Worm (Caenorhabditis elegans) whole organism, L3 larva: ENCODE data around the gene eri-1.

Experiments
- R02D3.7 ChIP-seq: fragments of 150-350 bp; optimal IDR thresholded peaks from 2 replicates; lab custom pipeline; 2014; ENCODE audit warnings: missing biosample characterization, missing genetic modification characterization
- ZK546.5 ChIP-seq: sonication (generic microtip); optimal IDR thresholded peaks from 2 replicates; lab custom pipeline; 2017; ENCODE audit warnings: missing biosample characterization, missing genetic modification characterization
- aly-2 ChIP-seq: fragments of 150-350 bp; optimal IDR thresholded peaks from 2 replicates; lab custom pipeline; 2014; ENCODE audit warnings: missing biosample characterization, missing genetic modification characterization
- ama-1 ChIP-seq: fragments of 150-350 bp; optimal IDR thresholded peaks from 2 replicates; lab custom pipeline; 2018
- ceh-28 ChIP-seq: fragments of 150-350 bp; optimal IDR thresholded peaks from 2 replicates; lab custom pipeline; 2014; ENCODE audit warnings: missing biosample characterization, missing genetic modification reagents, missing genetic modification characterization
- ceh-82 ChIP-seq: fragments of 150-350 bp; optimal IDR thresholded peaks from 2 replicates; lab custom pipeline; 2014; ENCODE audit warnings: missing biosample characterization, missing genetic modification characterization
- daf-12 ChIP-seq: fragments of 150-350 bp; optimal IDR thresholded peaks from 2 replicates; lab custom pipeline; 2014; ENCODE audit warnings: missing biosample characterization, missing genetic modification reagents, missing genetic modification characterization
- egl-27 ChIP-seq: sonication (generic microtip); optimal IDR thresholded peaks from 4 replicates; lab custom pipeline; 2017; ENCODE audit warnings: missing biosample characterization, missing genetic modification reagents, missing genetic modification characterization
- egl-5 ChIP-seq: fragments of 150-350 bp; optimal IDR thresholded peaks from 2 replicates; lab custom pipeline; 2017; ENCODE audit warnings: missing biosample characterization, missing genetic modification reagents, missing genetic modification characterization, inconsistent platforms
- elt-1 ChIP-seq: fragments of 150-350 bp; optimal IDR thresholded peaks from 2 replicates; lab custom pipeline; 2014; ENCODE audit warnings: missing biosample characterization, missing genetic modification characterization
- elt-2 ChIP-seq: sonication (generic microtip); optimal IDR thresholded peaks from 2 replicates; lab custom pipeline; 2016; ENCODE audit warnings: missing genetic modification reagents, mild to moderate bottlenecking, missing genetic modification characterization, missing compliant biosample characterization
- elt-3 ChIP-seq, 3 experiments: fragments of 150-350 bp in 1 of 3; sonication (generic microtip) in 2 of 3; optimal IDR thresholded peaks; 2 replicates in 2 of 3; 4 replicates in 1 of 3; lab custom pipeline; 2014 to 2017; ENCODE audit warnings: missing biosample characterization in 3 of 3, missing genetic modification characterization in 3 of 3
- eor-1 ChIP-seq, 2 experiments: fragments of 150-350 bp; optimal IDR thresholded peaks; 2 replicates each; lab custom pipeline; 2014 to 2018; ENCODE audit warnings: missing biosample characterization in 2 of 2, missing genetic modification characterization in 2 of 2
- fkh-10 ChIP-seq: sonication (generic microtip); optimal IDR thresholded peaks from 2 replicates; lab custom pipeline; 2017; ENCODE audit warnings: missing biosample characterization, missing genetic modification reagents, missing genetic modification characterization
- fkh-2 ChIP-seq: fragments of 150-350 bp; optimal IDR thresholded peaks from 2 replicates; lab custom pipeline; 2014; ENCODE audit warnings: missing biosample characterization, missing genetic modification reagents, missing genetic modification characterization
- fos-1 ChIP-seq: fragments of 150-350 bp; optimal IDR thresholded peaks from 2 replicates; lab custom pipeline; 2014; ENCODE audit warnings: missing biosample characterization, missing genetic modification characterization
- hmg-11 ChIP-seq: sonication (generic microtip); optimal IDR thresholded peaks from 2 replicates; lab custom pipeline; 2016; ENCODE audit warnings: missing genetic modification characterization, missing compliant biosample characterization
- jun-1 ChIP-seq: fragments of 150-350 bp; optimal IDR thresholded peaks from 2 replicates; lab custom pipeline; 2014; ENCODE audit warnings: missing biosample characterization, missing genetic modification reagents, missing genetic modification characterization
- lin-15B ChIP-seq: fragments of 150-350 bp; optimal IDR thresholded peaks from 2 replicates; lab custom pipeline; 2014; ENCODE audit warnings: missing biosample characterization, missing genetic modification characterization
- lin-39 ChIP-seq: fragments of 150-350 bp; optimal IDR thresholded peaks from 2 replicates; lab custom pipeline; 2018; ENCODE audit warnings: missing biosample characterization, missing genetic modification reagents, missing genetic modification characterization
- lsy-12 ChIP-seq: sonication (generic microtip); optimal IDR thresholded peaks from 2 replicates; lab custom pipeline; 2016; ENCODE audit warnings: mild to moderate bottlenecking, missing genetic modification characterization, missing compliant biosample characterization
- mml-1 ChIP-seq: fragments of 150-350 bp; sonication (generic microtip); optimal IDR thresholded peaks from 3 replicates; lab custom pipeline; 2014; ENCODE audit warnings: missing biosample characterization, missing genetic modification characterization
- nfya-1 ChIP-seq: sonication (generic microtip); optimal IDR thresholded peaks from 2 replicates; lab custom pipeline; 2017; ENCODE audit warnings: missing genetic modification characterization, mild to moderate bottlenecking, missing compliant biosample characterization, antibody characterized with exemption, moderate library complexity; ENCODE audit not compliant: insufficient read depth
- nhr-11 ChIP-seq: fragments of 150-350 bp; optimal IDR thresholded peaks from 2 replicates; lab custom pipeline; 2014; ENCODE audit warnings: missing biosample characterization, missing genetic modification characterization
- nhr-12 ChIP-seq: fragments of 150-350 bp; optimal IDR thresholded peaks from 2 replicates; lab custom pipeline; 2014; ENCODE audit warnings: missing biosample characterization, missing genetic modification characterization
- nhr-23 ChIP-seq: fragments of 150-350 bp; optimal IDR thresholded peaks from 2 replicates; lab custom pipeline; 2014; ENCODE audit warnings: missing biosample characterization, missing genetic modification reagents, missing genetic modification characterization
- nhr-237 ChIP-seq: fragments of 150-350 bp; optimal IDR thresholded peaks from 2 replicates; lab custom pipeline; 2014; ENCODE audit warnings: missing biosample characterization, missing genetic modification characterization
- nhr-25 ChIP-seq: sonication (generic microtip); optimal IDR thresholded peaks from 2 replicates; lab custom pipeline; 2017; ENCODE audit warnings: missing biosample characterization, missing genetic modification characterization
- nhr-28 ChIP-seq: fragments of 150-350 bp; optimal IDR thresholded peaks from 2 replicates; lab custom pipeline; 2014; ENCODE audit warnings: missing biosample characterization, missing genetic modification characterization
- nhr-43 ChIP-seq: sonication (generic microtip); optimal IDR thresholded peaks from 2 replicates; lab custom pipeline; 2016; ENCODE audit warnings: mild to moderate bottlenecking, missing genetic modification characterization, missing compliant biosample characterization; ENCODE audit not compliant: poor library complexity, severe bottlenecking
- nhr-67 ChIP-seq: fragments of 150-350 bp; optimal IDR thresholded peaks from 2 replicates; lab custom pipeline; 2014; ENCODE audit warnings: missing biosample characterization, missing genetic modification characterization
- nhr-76 ChIP-seq: fragments of 150-350 bp; sonication (generic microtip); optimal IDR thresholded peaks from 5 replicates; lab custom pipeline; 2014; ENCODE audit warnings: missing biosample characterization, missing genetic modification characterization
- nhr-77 ChIP-seq: fragments of 150-350 bp; optimal IDR thresholded peaks from 2 replicates; lab custom pipeline; 2014; ENCODE audit warnings: missing biosample characterization, missing genetic modification characterization
- pha-4 ChIP-seq: fragments of 150-350 bp; optimal IDR thresholded peaks from 2 replicates; lab custom pipeline; 2014; ENCODE audit warnings: missing biosample characterization, missing genetic modification reagents, missing genetic modification characterization
- pqm-1 ChIP-seq: fragments of 150-350 bp; optimal IDR thresholded peaks from 2 replicates; lab custom pipeline; 2017; ENCODE audit warnings: missing biosample characterization, missing genetic modification characterization, inconsistent platforms
- sea-2 ChIP-seq: fragments of 150-350 bp; sonication (generic microtip); optimal IDR thresholded peaks from 4 replicates; lab custom pipeline; 2014; ENCODE audit warnings: missing biosample characterization, missing genetic modification reagents, missing genetic modification characterization
- skn-1 ChIP-seq: fragments of 150-350 bp; optimal IDR thresholded peaks from 2 replicates; lab custom pipeline; 2014; ENCODE audit warnings: missing biosample characterization, missing genetic modification characterization
- snpc-4 ChIP-seq: fragments of 150-350 bp; optimal IDR thresholded peaks from 2 replicates; lab custom pipeline; 2014; ENCODE audit warnings: missing biosample characterization, missing genetic modification characterization
- tbx-2 ChIP-seq: sonication (generic microtip); optimal IDR thresholded peaks from 2 replicates; lab custom pipeline; 2016; ENCODE audit warnings: mild to moderate bottlenecking, missing genetic modification characterization, missing compliant biosample characterization
- unc-62 ChIP-seq: fragments of 150-350 bp; sonication (generic microtip); optimal IDR thresholded peaks from 4 replicates; lab custom pipeline; 2014; ENCODE audit warnings: missing biosample characterization, missing genetic modification reagents, missing genetic modification characterization
- zag-1 ChIP-seq: fragments of 150-350 bp; optimal IDR thresholded peaks from 2 replicates; lab custom pipeline; 2014; ENCODE audit warnings: missing biosample characterization, missing genetic modification characterization
- ztf-11 ChIP-seq: fragments of 150-350 bp; optimal IDR thresholded peaks from 2 replicates; lab custom pipeline; 2014; ENCODE audit warnings: missing biosample characterization, missing genetic modification characterization
- ztf-4 ChIP-seq: fragments of 150-350 bp; optimal IDR thresholded peaks from 2 replicates; lab custom pipeline; 2014; ENCODE audit warnings: missing biosample characterization, missing genetic modification characterization

Gene eri-1

ce11 chrIV:393409-393930 lies 26.3 kb downstream of the eri-1 start, which contains the start of the genes T07A9.15 and nog-1 (continued):
- TF ChIP-seq snpc-4 (peak; percentile 41), pqm-1 (tag; lab: Kevin White, UChicago) (peak; percentile 12)

ce11 chrIV:390279-390678 lies 29.5 kb downstream of the eri-1 start, which contains the start of the genes ears-2 and uncp-18:
ears-2 (minus strand) TSS chrIV:390468.
uncp-18 (plus strand) TSS chrIV:390560.
- no peak for TF ChIP-seq fkh-2
- TF ChIP-seq lsy-12, result peak; percentile 86
- no peak for TF ChIP-seq ZK546.5
- TF ChIP-seq elt-3 (tag; optimal IDR thresholded peaks at IDR 0.05; lab: Kevin White, UChicago), result no peak
- peak; percentile 83 for TF ChIP-seq tbx-2
- peak; percentile 92 for TF ChIP-seq nhr-23 (tag; lab: Kevin White, UChicago)
- no peak for TF ChIP-seq nhr-12 (tag; lab: Kevin White, UChicago)
- TF ChIP-seq zag-1 (tag; lab: Kevin White, UChicago), result peak; percentile 48
- peak; percentile 73 for TF ChIP-seq elt-2
- TF ChIP-seq jun-1, result peak; percentile 70
- TF ChIP-seq ceh-28 (tag; lab: Kevin White, UChicago), result peak; percentile 86
- peak; percentile 34 for TF ChIP-seq elt-1 (tag; lab: Kevin White, UChicago)
- TF ChIP-seq sea-2 (GFP tag; lab: Kevin White, UChicago), result no peak
- no peak for TF ChIP-seq aly-2 (tag; lab: Kevin White, UChicago)
- peak; percentile 72 for TF ChIP-seq nhr-25
- peak; percentile 77 for TF ChIP-seq snpc-4
- TF ChIP-seq nhr-237 (tag; lab: Kevin White, UChicago), result no peak
- peak; percentile 91 for TF ChIP-seq R02D3.7 (tag; lab: Kevin White, UChicago)
- TF ChIP-seq egl-27 (tag; lab: Kevin White, UChicago), result no peak
- TF ChIP-seq lin-39 (tag; lab: Kevin White, UChicago), result peak; percentile 88
- TF ChIP-seq pha-4 (tag; lab: Kevin White, UChicago), result peak; percentile 89
- peak; percentile 80 for TF ChIP-seq nfya-1 (tag; lab: Kevin White, UChicago)
- no peak for TF ChIP-seq unc-62 (GFP tag; lab: Kevin White, UChicago)
- TF ChIP-seq nhr-67 (tag; lab: Kevin White, UChicago), result peak; percentile 42
- no peak for TF ChIP-seq ztf-11
- TF ChIP-seq pqm-1 (tag; lab: Kevin White, UChicago), result peak; percentile 4
- peak; percentile 27 for TF ChIP-seq ama-1 (lab: Kevin White, UChicago)
- TF ChIP-seq nhr-43 (tag; lab: Kevin White, UChicago), result peak; percentile 97
- TF ChIP-seq nhr-28, result no peak
- peak; percentile 96 for TF ChIP-seq hmg-11 (tag; lab: Kevin White, UChicago)
- TF ChIP-seq nhr-77, result peak; percentile 48
- TF ChIP-seq egl-5 (tag; lab: Kevin White, UChicago), result peak; percentile 76
- TF ChIP-seq ceh-82 (tag; lab: Kevin White, UChicago), result peak; percentile 88
- TF ChIP-seq daf-12 (tag; lab: Kevin White, UChicago), result no peak
- TF ChIP-seq lin-15B (tag; lab: Kevin White, UChicago), result peak; percentile 79
- TF ChIP-seq nhr-76 (tag; lab: Kevin White, UChicago), result peak; percentile 32
- peak; percentile 50 for TF ChIP-seq fkh-10 (GFP tag; lab: Kevin White, UChicago)
- no peak for TF ChIP-seq mml-1 (tag; lab: Kevin White, UChicago)
- TF ChIP-seq fos-1 (tag; lab: Kevin White, UChicago), result no peak
- no peak for TF ChIP-seq eor-1 (tag; optimal IDR thresholded peaks at IDR 0.05; lab: Kevin White, UChicago)
- peak; percentile 77 for TF ChIP-seq skn-1 (tag; lab: Kevin White, UChicago)

- TF ChIP-seq nhr-11 (tag; lab: Kevin White, UChicago) (no peak), tbx-2 (no peak), aly-2 (tag; lab: Kevin White, UChicago) (no peak), fos-1 (tag; lab: Kevin White, UChicago) (no peak), skn-1 (tag; lab: Kevin White, UChicago) (no peak), elt-1 (tag; lab: Kevin White, UChicago) (no peak), daf-12 (tag; lab: Kevin White, UChicago) (no peak), fkh-10 (GFP tag; lab: Kevin White, UChicago) (no peak), sea-2 (GFP tag; lab: Kevin White, UChicago) (no peak), ztf-4 (tag; lab: Kevin White, UChicago) (no peak), pqm-1 (tag; lab: Kevin White, UChicago) (no peak)
Observed at ce11 chrIV:388073-388472, 31.7 kb downstream of the eri-1 start, which contains the start of gene ssna-1. ssna-1 (plus strand) TSS chrIV:388084.
